Worm (Caenorhabditis elegans) whole organism, L2 larva: ENCODE data around the gene Y94H6A.10.

ENCODE experiments used
- ama-1 ChIP-seq: fragments of 150-350 bp; optimal IDR thresholded peaks from 2 replicates; lab custom pipeline; 2018; ENCODE audit warnings: inconsistent platforms
- elt-3 ChIP-seq: sonication (generic microtip); optimal IDR thresholded peaks from 2 replicates; lab custom pipeline; 2017; ENCODE audit warnings: missing biosample characterization, missing genetic modification characterization
- lsy-2 ChIP-seq, 2 experiments: fragments of 150-350 bp in 1 of 2; sonication (generic microtip) in 1 of 2; optimal IDR thresholded peaks; 2 replicates each; lab custom pipeline; 2014 to 2017; ENCODE audit warnings: missing biosample characterization in 2 of 2, missing genetic modification characterization in 2 of 2
- mdl-1 ChIP-seq, 2 experiments: fragments of 150-350 bp in 1 of 2; sonication (generic microtip) in 1 of 2; optimal IDR thresholded peaks; 2 replicates each; lab custom pipeline; 2017; ENCODE audit warnings: missing biosample characterization in 2 of 2, missing genetic modification characterization in 2 of 2
- nhr-11 ChIP-seq: fragments of 150-350 bp; optimal IDR thresholded peaks from 2 replicates; lab custom pipeline; 2014; ENCODE audit warnings: missing biosample characterization, missing genetic modification characterization
- nhr-23 ChIP-seq: fragments of 150-350 bp; optimal IDR thresholded peaks from 2 replicates; lab custom pipeline; 2014; ENCODE audit warnings: missing biosample characterization, missing genetic modification reagents, missing genetic modification characterization
- snpc-4 ChIP-seq: fragments of 150-350 bp; optimal IDR thresholded peaks from 2 replicates; lab custom pipeline; 2014; ENCODE audit warnings: missing biosample characterization, missing genetic modification characterization
- ztf-4 ChIP-seq: fragments of 150-350 bp; optimal IDR thresholded peaks from 2 replicates; lab custom pipeline; 2014; ENCODE audit warnings: missing biosample characterization, missing genetic modification characterization

DNA sequence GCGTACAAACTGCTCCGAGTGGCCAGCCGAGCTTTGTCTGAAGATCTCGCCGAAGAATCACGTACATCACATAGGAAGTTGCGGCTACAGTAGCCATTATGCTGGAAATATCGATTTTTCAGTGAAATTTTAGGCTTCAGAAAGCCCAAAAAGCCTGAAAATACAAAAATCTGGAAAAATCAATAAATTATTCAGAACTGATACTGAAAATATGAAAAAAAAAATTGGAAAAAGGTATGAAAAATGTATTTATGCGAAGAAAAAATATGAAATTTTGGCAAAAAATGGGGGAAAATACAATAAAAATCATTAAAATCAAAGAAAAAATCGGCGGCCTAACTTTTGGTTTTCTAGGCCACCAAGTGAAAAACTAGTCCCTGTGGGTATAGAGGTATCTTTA, 2.5 kb upstream of the Y94H6A.10 start, which contains the start of gene Y94H6A.12:
- no peak for TF ChIP-seq ama-1 (lab: Kevin White, UChicago)
- TF ChIP-seq nhr-11 (tag; lab: Kevin White, UChicago), result no peak
- no peak for TF ChIP-seq snpc-4 (tag; lab: Kevin White, UChicago)
- no peak for TF ChIP-seq elt-3 (tag; lab: Kevin White, UChicago)
- no peak for TF ChIP-seq lsy-2 (tag; optimal IDR thresholded peaks at IDR 0.05; lab: Kevin White, UChicago)
- no peak for TF ChIP-seq ztf-4 (tag; lab: Kevin White, UChicago)
- TF ChIP-seq nhr-23, result no peak
- no peak for TF ChIP-seq mdl-1 (tag; optimal IDR thresholded peaks at IDR 0.05; lab: Kevin White, UChicago)
